Fruit fly (Drosophila melanogaster) whole organism, adult: ENCODE data around the gene Aplip1.

Experiments used
- CG11617 ChIP-seq: fragments of 200-800 bp; sonication (Bioruptor generic); optimal IDR thresholded peaks from 2 replicates; lab custom pipeline; 2017; ENCODE audit warnings: mild to moderate bottlenecking, missing biosample characterization, missing genetic modification reagents, missing genetic modification characterization
- CG12768 ChIP-seq: fragments of 200-800 bp; sonication (Bioruptor generic); optimal IDR thresholded peaks from 2 replicates; lab custom pipeline; 2017; ENCODE audit warnings: missing biosample characterization, missing genetic modification characterization, mild to moderate bottlenecking, moderate library complexity, missing genetic modification reagents
- CG14711 ChIP-seq: fragments of 200-800 bp; sonication (Bioruptor generic); optimal IDR thresholded peaks from 2 replicates; lab custom pipeline; 2018; ENCODE audit warnings: missing biosample characterization, mild to moderate bottlenecking, missing genetic modification characterization, moderate library complexity
- CG1620 ChIP-seq: fragments of 200-800 bp; sonication (Bioruptor generic); optimal IDR thresholded peaks from 2 replicates; lab custom pipeline; 2016; ENCODE audit warnings: missing biosample characterization, missing genetic modification characterization
- CG33017 ChIP-seq: fragments of 200-800 bp; sonication (Bioruptor generic); optimal IDR thresholded peaks from 2 replicates; lab custom pipeline; 2018; ENCODE audit warnings: missing biosample characterization, mild to moderate bottlenecking, missing genetic modification characterization, moderate library complexity
- CG5204 ChIP-seq: fragments of 200-800 bp; sonication (Bioruptor generic); optimal IDR thresholded peaks from 2 replicates; lab custom pipeline; 2016; ENCODE audit warnings: missing biosample characterization, missing genetic modification characterization
- CG7045 ChIP-seq: fragments of 200-800 bp; sonication (Bioruptor generic); optimal IDR thresholded peaks from 2 replicates; lab custom pipeline; 2017; ENCODE audit warnings: missing biosample characterization, mild to moderate bottlenecking, missing genetic modification characterization
- CG7101 ChIP-seq: fragments of 200-800 bp; sonication (Bioruptor generic); optimal IDR thresholded peaks from 2 replicates; lab custom pipeline; 2018; ENCODE audit warnings: missing biosample characterization, mild to moderate bottlenecking, missing genetic modification characterization, moderate library complexity
- Clk ChIP-seq: fragments of 200-800 bp; sonication (Bioruptor generic); optimal IDR thresholded peaks from 2 replicates; lab custom pipeline; 2017; ENCODE audit warnings: missing biosample characterization, missing genetic modification characterization
- Crg-1 ChIP-seq: fragments of 200-800 bp; sonication (Bioruptor generic); optimal IDR thresholded peaks from 2 replicates; lab custom pipeline; 2016; ENCODE audit warnings: missing biosample characterization, missing genetic modification characterization
- Hr96 ChIP-seq: fragments of 200-800 bp; sonication (Bioruptor generic); optimal IDR thresholded peaks from 2 replicates; lab custom pipeline; 2016; ENCODE audit warnings: missing biosample characterization, missing genetic modification characterization
- Mnt ChIP-seq: fragments of 200-800 bp; sonication (Bioruptor generic); optimal IDR thresholded peaks from 2 replicates; lab custom pipeline; 2016; ENCODE audit warnings: missing biosample characterization, mild to moderate bottlenecking, missing genetic modification characterization
- bab1 ChIP-seq: fragments of 200-800 bp; sonication (Bioruptor generic); optimal IDR thresholded peaks from 3 replicates; lab custom pipeline; 2019; ENCODE audit warnings: missing biosample characterization, mild to moderate bottlenecking, missing genetic modification characterization, moderate library complexity
- cic ChIP-seq: fragments of 200-800 bp; sonication (Bioruptor generic); optimal IDR thresholded peaks from 2 replicates; lab custom pipeline; 2017; ENCODE audit warnings: missing biosample characterization, mild to moderate bottlenecking, missing genetic modification characterization, moderate library complexity
- cnc ChIP-seq, 2 experiments: fragments of >200 bp; optimal IDR thresholded peaks; 2 replicates each; lab custom pipeline; 2017
- kay ChIP-seq: fragments of 200-800 bp; sonication (Bioruptor generic); peaks from one replicate; lab custom pipeline; 2016; ENCODE audit warnings: missing biosample characterization, missing genetic modification characterization, borderline replicate concordance
- ovo ChIP-seq: fragments of 200-800 bp; sonication (Bioruptor generic); optimal IDR thresholded peaks from 2 replicates; lab custom pipeline; 2016; ENCODE audit warnings: missing biosample characterization, missing genetic modification characterization
- pad ChIP-seq: fragments of 200-800 bp; sonication (Bioruptor generic); optimal IDR thresholded peaks from 3 replicates; lab custom pipeline; 2017; ENCODE audit warnings: missing biosample characterization, missing genetic modification characterization, mild to moderate bottlenecking, moderate library complexity, missing genetic modification reagents
- tj ChIP-seq: fragments of 200-800 bp; sonication (Bioruptor generic); optimal IDR thresholded peaks from 3 replicates; lab custom pipeline; 2017; ENCODE audit warnings: missing biosample characterization, mild to moderate bottlenecking, missing genetic modification characterization, moderate library complexity
- toe ChIP-seq: fragments of 200-800 bp; sonication (Bioruptor generic); optimal IDR thresholded peaks from 2 replicates; lab custom pipeline; 2016; ENCODE audit warnings: missing biosample characterization, missing genetic modification characterization

The Aplip1 gene

dm6 chr3L:1195868-1196552, at the start of gene Aplip1:
Gene Aplip1 (plus strand): TSS chr3L:1196317.
- TF ChIP-seq toe = peak; percentile 28
- TF ChIP-seq CG33017 = no peak

dm6 chr3L:1146492-1146891, 49.6 kb upstream of the Aplip1 start:
- TF ChIP-seq kay (no peak), CG7045 (GFP tag; lab: Kevin White, UChicago) (no peak), cic (GFP tag; lab: Kevin White, UChicago) (no peak), Clk (GFP tag; lab: Kevin White, UChicago) (no peak), toe (no peak), pad (GFP tag; lab: Kevin White, UChicago) (no peak), CG5204 (GFP tag; lab: Kevin White, UChicago) (no peak), Mnt (GFP tag; lab: Kevin White, UChicago) (no peak), cnc (optimal IDR thresholded peaks at IDR 0.05; lab: Kevin White, UChicago) (no peak), CG1620 (GFP tag; lab: Kevin White, UChicago) (no peak), CG11617 (GFP tag; lab: Kevin White, UChicago) (no peak), Hr96 (GFP tag; lab: Kevin White, UChicago) (no peak), tj (no peak), ovo (GFP tag; lab: Kevin White, UChicago) (no peak), CG14711 (tag; lab: Kevin White, UChicago) (no peak), CG7101 (no peak)

dm6 chr3L:1149230-1149629, 46.9 kb upstream of the Aplip1 start:
- TF ChIP-seq CG7045 (GFP tag; lab: Kevin White, UChicago) = no peak
- TF ChIP-seq Clk (GFP tag; lab: Kevin White, UChicago) = no peak
- TF ChIP-seq tj = no peak
- no peak for TF ChIP-seq cnc (optimal IDR thresholded peaks at IDR 0.05; lab: Kevin White, UChicago)
- no peak for TF ChIP-seq Crg-1 (GFP tag; lab: Kevin White, UChicago)

dm6 chr3L:1151691-1152090, 44.4 kb upstream of the Aplip1 start:
- no peak for TF ChIP-seq Clk (GFP tag; lab: Kevin White, UChicago)
- TF ChIP-seq Mnt (GFP tag; lab: Kevin White, UChicago) = no peak
- TF ChIP-seq Hr96 (GFP tag; lab: Kevin White, UChicago) = no peak
- TF ChIP-seq cnc (optimal IDR thresholded peaks at IDR 0.05; lab: Kevin White, UChicago) = no peak

- TF ChIP-seq pad (GFP tag; lab: Kevin White, UChicago) = no peak
- TF ChIP-seq cnc (optimal IDR thresholded peaks at IDR 0.05; lab: Kevin White, UChicago) = no peak
- TF ChIP-seq CG7101 = no peak
- TF ChIP-seq CG1620 (GFP tag; lab: Kevin White, UChicago) = no peak
- TF ChIP-seq Mnt (GFP tag; lab: Kevin White, UChicago) = no peak
- no peak for TF ChIP-seq kay
- TF ChIP-seq Clk (GFP tag; lab: Kevin White, UChicago) = no peak
- no peak for TF ChIP-seq toe
- no peak for TF ChIP-seq Crg-1 (GFP tag; lab: Kevin White, UChicago)
- TF ChIP-seq CG12768 (GFP tag; lab: Kevin White, UChicago) = no peak
- no peak for TF ChIP-seq bab1
- TF ChIP-seq CG5204 (GFP tag; lab: Kevin White, UChicago) = no peak
- TF ChIP-seq cic (GFP tag; lab: Kevin White, UChicago) = no peak
- no peak for TF ChIP-seq CG11617 (GFP tag; lab: Kevin White, UChicago)
- TF ChIP-seq ovo (GFP tag; lab: Kevin White, UChicago) = no peak
- no peak for TF ChIP-seq tj
- TF ChIP-seq CG33017 = no peak
- no peak for TF ChIP-seq CG14711 (tag; lab: Kevin White, UChicago)
- TF ChIP-seq Hr96 (GFP tag; lab: Kevin White, UChicago) = no peak
Measured at dm6 chr3L:1152540-1153348, 43.4 kb upstream of the Aplip1 start.

dm6 chr3L:1165808-1166207, 30.3 kb upstream of the Aplip1 start:
- no peak for TF ChIP-seq cic (GFP tag; lab: Kevin White, UChicago)
- TF ChIP-seq CG7045 (GFP tag; lab: Kevin White, UChicago) = no peak
- no peak for TF ChIP-seq bab1
- no peak for TF ChIP-seq pad (GFP tag; lab: Kevin White, UChicago)
- no peak for TF ChIP-seq CG5204 (GFP tag; lab: Kevin White, UChicago)
- no peak for TF ChIP-seq CG7101
- TF ChIP-seq Hr96 (GFP tag; lab: Kevin White, UChicago) = no peak
- TF ChIP-seq CG11617 (GFP tag; lab: Kevin White, UChicago) = no peak
- TF ChIP-seq CG14711 (tag; lab: Kevin White, UChicago) = no peak
- no peak for TF ChIP-seq CG33017
- TF ChIP-seq tj = no peak
- no peak for TF ChIP-seq toe
- TF ChIP-seq CG12768 (GFP tag; lab: Kevin White, UChicago) = no peak
- TF ChIP-seq Crg-1 (GFP tag; lab: Kevin White, UChicago) = no peak
- no peak for TF ChIP-seq cnc (optimal IDR thresholded peaks at IDR 0.05; lab: Kevin White, UChicago)
- TF ChIP-seq CG1620 (GFP tag; lab: Kevin White, UChicago) = no peak
- TF ChIP-seq Mnt (GFP tag; lab: Kevin White, UChicago) = no peak
- TF ChIP-seq Clk (GFP tag; lab: Kevin White, UChicago) = no peak
- no peak for TF ChIP-seq ovo (GFP tag; lab: Kevin White, UChicago)
- TF ChIP-seq kay = no peak
